Fruit fly (Drosophila melanogaster) whole organism, embryonic: ENCODE data around the gene smash.

Experiments used
- B-H2 ChIP-seq: fragments of 200-800 bp; sonication (Bioruptor generic); optimal IDR thresholded peaks from 2 replicates; lab custom pipeline; 2018; ENCODE audit warnings: missing biosample characterization, mild to moderate bottlenecking, missing genetic modification characterization
- CG11560 ChIP-seq: fragments of 200-800 bp; sonication (Bioruptor generic); IDR thresholded peaks from 3 replicates; pipeline ENCODE4 v1.3.6; 2022; ENCODE audit warnings: missing biosample characterization, missing genetic modification characterization
- CG11695 ChIP-seq: fragments of 200-800 bp; sonication (Bioruptor generic); IDR thresholded peaks from 3 replicates; pipeline ENCODE4 v1.3.6; 2022; ENCODE audit warnings: missing biosample characterization, missing genetic modification characterization
- CG15269 ChIP-seq: fragments of 200-800 bp; sonication (Bioruptor generic); optimal IDR thresholded peaks from 2 replicates; lab custom pipeline; 2018; ENCODE audit warnings: missing biosample characterization, mild to moderate bottlenecking, missing genetic modification characterization, moderate library complexity
- CG15696 ChIP-seq: fragments of 200-800 bp; sonication (Bioruptor generic); optimal IDR thresholded peaks from 2 replicates; lab custom pipeline; 2019; ENCODE audit warnings: missing biosample characterization, mild to moderate bottlenecking, missing genetic modification characterization, moderate library complexity
- CG17361 ChIP-seq: fragments of 200-800 bp; sonication (Bioruptor generic); IDR thresholded peaks from 3 replicates; pipeline ENCODE4 v1.3.6; 2022; ENCODE audit warnings: missing biosample characterization, missing genetic modification characterization
- CG17568 ChIP-seq: fragments of 200-800 bp; sonication (Bioruptor generic); optimal IDR thresholded peaks from 2 replicates; lab custom pipeline; 2018; ENCODE audit warnings: missing biosample characterization, mild to moderate bottlenecking, missing genetic modification characterization, moderate library complexity
- CG2129 ChIP-seq: fragments of 200-800 bp; sonication (Bioruptor generic); IDR thresholded peaks from 2 replicates; pipeline ENCODE4 v1.3.6; 2022; ENCODE audit warnings: missing biosample characterization, missing genetic modification characterization; ENCODE audit not compliant: partially characterized antibody
- CG2199 ChIP-seq: fragments of 200-800 bp; sonication (Bioruptor generic); IDR thresholded peaks from 3 replicates; pipeline ENCODE4 v1.3.6; 2022; ENCODE audit warnings: missing biosample characterization, missing genetic modification characterization
- CG32772 ChIP-seq: fragments of 200-800 bp; sonication (Bioruptor generic); IDR thresholded peaks from 2 replicates; pipeline ENCODE4 v1.3.6; 2022; ENCODE audit warnings: missing biosample characterization, missing genetic modification characterization
- CG34422 ChIP-seq: fragments of 200-800 bp; sonication (Bioruptor generic); IDR thresholded peaks from 3 replicates; pipeline ENCODE4 v1.3.6; 2022; ENCODE audit warnings: missing biosample characterization, missing genetic modification characterization
- CG4424 ChIP-seq: fragments of 200-800 bp; sonication (Bioruptor generic); optimal IDR thresholded peaks from 3 replicates; lab custom pipeline; 2016; ENCODE audit warnings: missing biosample characterization, missing genetic modification characterization
- CG4617 ChIP-seq: fragments of 200-800 bp; sonication (Bioruptor generic); optimal IDR thresholded peaks from 3 replicates; lab custom pipeline; 2016; ENCODE audit warnings: missing biosample characterization, missing genetic modification characterization, borderline replicate concordance
- CG7556 ChIP-seq: fragments of 200-800 bp; sonication (Bioruptor generic); optimal IDR thresholded peaks from 2 replicates; lab custom pipeline; 2017; ENCODE audit warnings: missing biosample characterization, mild to moderate bottlenecking, missing genetic modification characterization
- CG8924 ChIP-seq: fragments of 200-800 bp; optimal IDR thresholded peaks from 3 replicates; lab custom pipeline; 2019; ENCODE audit warnings: missing biosample characterization, mild to moderate bottlenecking, missing genetic modification characterization, moderate library complexity
- CrebB ChIP-seq: fragments of 200-800 bp; sonication (Bioruptor generic); optimal IDR thresholded peaks from 3 replicates; lab custom pipeline; 2018; ENCODE audit warnings: missing biosample characterization, mild to moderate bottlenecking, missing genetic modification characterization
- Dll ChIP-seq: fragments of 200-800 bp; sonication (Bioruptor generic); IDR thresholded peaks from 4 replicates; pipeline ENCODE4 v1.3.6; 2022; ENCODE audit warnings: missing biosample characterization, missing genetic modification characterization; ENCODE audit not compliant: partially characterized antibody
- Dref ChIP-seq: fragments of 200-800 bp; sonication (Bioruptor generic); IDR thresholded peaks from 2 replicates; pipeline ENCODE4 v1.3.6; 2022; ENCODE audit warnings: missing biosample characterization, missing genetic modification characterization
- Fer3 ChIP-seq: fragments of 200-800 bp; sonication (Bioruptor generic); optimal IDR thresholded peaks from 2 replicates; lab custom pipeline; 2018; ENCODE audit warnings: missing biosample characterization, mild to moderate bottlenecking, missing genetic modification characterization, moderate library complexity
- Gsc ChIP-seq: fragments of 200-800 bp; sonication (Bioruptor generic); IDR thresholded peaks from 2 replicates; pipeline ENCODE4 v1.3.6; 2022; ENCODE audit warnings: missing biosample characterization, missing genetic modification characterization
- HLHmδ ChIP-seq: fragments of 200-800 bp; sonication (Bioruptor generic); optimal IDR thresholded peaks from 2 replicates; lab custom pipeline; 2018; ENCODE audit warnings: missing biosample characterization, mild to moderate bottlenecking, missing genetic modification characterization, moderate library complexity
- Lpt ChIP-seq: fragments of >200 bp; optimal IDR thresholded peaks from 2 replicates; lab custom pipeline; 2018; ENCODE audit warnings: missing biosample characterization, missing genetic modification characterization
- Med ChIP-seq: fragments of 200-800 bp; sonication (Bioruptor generic); peaks from one replicate; lab custom pipeline; 2016; ENCODE audit warnings: missing biosample characterization, missing genetic modification characterization, mild to moderate bottlenecking, inconsistent platforms, moderate library complexity
- Oaz ChIP-seq: fragments of 200-800 bp; sonication (Bioruptor generic); IDR thresholded peaks from 2 replicates; pipeline ENCODE4 v1.3.6; 2022; ENCODE audit warnings: missing biosample characterization, missing genetic modification characterization
- Ravus ChIP-seq: fragments of 200-800 bp; sonication (Bioruptor generic); IDR thresholded peaks from 2 replicates; pipeline ENCODE4 v1.3.6; 2022; ENCODE audit warnings: missing biosample characterization, missing genetic modification characterization
- TFAM ChIP-seq: fragments of 200-800 bp; sonication (Bioruptor generic); optimal IDR thresholded peaks from 2 replicates; lab custom pipeline; 2017; ENCODE audit warnings: missing biosample characterization, missing genetic modification characterization, inconsistent platforms
- Xbp1 ChIP-seq: fragments of 200-800 bp; sonication (Bioruptor generic); optimal IDR thresholded peaks from 3 replicates; lab custom pipeline; 2016; ENCODE audit warnings: missing biosample characterization, mild to moderate bottlenecking, missing genetic modification characterization
- ase ChIP-seq: fragments of 200-800 bp; sonication (Bioruptor generic); IDR thresholded peaks from 3 replicates; pipeline ENCODE4 v1.3.6; 2022; ENCODE audit warnings: missing biosample characterization, missing genetic modification characterization
- bab2 ChIP-seq: fragments of 200-800 bp; sonication (Bioruptor generic); optimal IDR thresholded peaks from 2 replicates; lab custom pipeline; 2016; ENCODE audit warnings: missing biosample characterization, missing genetic modification characterization
- bowl ChIP-seq: fragments of 200-800 bp; sonication (Bioruptor generic); IDR thresholded peaks from 2 replicates; pipeline ENCODE4 v1.3.6; 2022; ENCODE audit warnings: missing biosample characterization, missing genetic modification characterization
- btn ChIP-seq: fragments of 200-800 bp; sonication (Bioruptor generic); optimal IDR thresholded peaks from 2 replicates; lab custom pipeline; 2016; ENCODE audit warnings: missing biosample characterization, missing genetic modification characterization
- cato ChIP-seq: fragments of 200-800 bp; sonication (Bioruptor generic); optimal IDR thresholded peaks from 2 replicates; lab custom pipeline; 2016; ENCODE audit warnings: missing biosample characterization, missing genetic modification characterization, borderline replicate concordance
- cg ChIP-seq: fragments of 200-800 bp; sonication (Bioruptor generic); optimal IDR thresholded peaks from 3 replicates; lab custom pipeline; 2019; ENCODE audit warnings: missing biosample characterization, mild to moderate bottlenecking, missing genetic modification characterization, moderate library complexity
- chinmo ChIP-seq: fragments of 200-800 bp; sonication (Bioruptor generic); IDR thresholded peaks from 4 replicates; pipeline ENCODE4 v1.3.6; 2022; ENCODE audit warnings: missing biosample characterization, missing genetic modification characterization; ENCODE audit not compliant: partially characterized antibody
- ci ChIP-seq: fragments of 200-800 bp; sonication (Bioruptor generic); IDR thresholded peaks from 3 replicates; pipeline ENCODE4 v1.3.6; 2022; ENCODE audit warnings: missing biosample characterization, missing genetic modification characterization
- da ChIP-seq: fragments of 200-800 bp; sonication (Bioruptor generic); optimal IDR thresholded peaks from 2 replicates; lab custom pipeline; 2016; ENCODE audit warnings: missing biosample characterization, missing genetic modification characterization
- dpn ChIP-seq, 2 experiments: fragments of 200-800 bp; sonication (Bioruptor generic); optimal IDR thresholded peaks; 3 replicates each; lab custom pipeline; 2016; ENCODE audit warnings: missing biosample characterization in 2 of 2, missing genetic modification characterization in 2 of 2
- esg ChIP-seq: fragments of 200-800 bp; sonication (Bioruptor generic); conservative IDR thresholded peaks from 2 replicates; pipeline ENCODE4 v1.3.6; 2022; ENCODE audit warnings: missing biosample characterization, missing genetic modification characterization
- klu ChIP-seq: fragments of 200-800 bp; sonication (Bioruptor generic); IDR thresholded peaks from 2 replicates; pipeline ENCODE4 v1.3.6; 2022; ENCODE audit warnings: missing biosample characterization, missing genetic modification characterization
- lab ChIP-seq: fragments of 200-800 bp; sonication (Bioruptor generic); optimal IDR thresholded peaks from 3 replicates; lab custom pipeline; 2017; ENCODE audit warnings: missing biosample characterization, missing genetic modification characterization, mild to moderate bottlenecking, moderate library complexity, missing genetic modification reagents
- maf-S ChIP-seq: fragments of 200-800 bp; sonication (Bioruptor generic); optimal IDR thresholded peaks from 2 replicates; lab custom pipeline; 2016; ENCODE audit warnings: missing biosample characterization, missing genetic modification characterization
- otp ChIP-seq: fragments of 200-800 bp; sonication (Bioruptor generic); IDR thresholded peaks from 3 replicates; pipeline ENCODE4, ENCODE4 v1.3.6; 2022; ENCODE audit warnings: missing biosample characterization, missing genetic modification characterization
- scrt ChIP-seq: fragments of 200-800 bp; sonication (Bioruptor generic); optimal IDR thresholded peaks from 2 replicates; lab custom pipeline; 2018; ENCODE audit warnings: missing biosample characterization, mild to moderate bottlenecking, missing genetic modification characterization, moderate library complexity
- sd ChIP-seq: fragments of 200-800 bp; sonication (Bioruptor generic); optimal IDR thresholded peaks from 3 replicates; lab custom pipeline; 2018; ENCODE audit warnings: missing biosample characterization, mild to moderate bottlenecking, missing genetic modification characterization, moderate library complexity
- seq ChIP-seq: fragments of 200-800 bp; sonication (Bioruptor generic); IDR thresholded peaks from 2 replicates; pipeline ENCODE4 v1.3.6; 2022; ENCODE audit warnings: missing biosample characterization, missing genetic modification characterization
- slbo ChIP-seq: fragments of 200-800 bp; sonication (Bioruptor generic); IDR thresholded peaks from 2 replicates; pipeline ENCODE4 v1.3.6; 2022; ENCODE audit warnings: missing biosample characterization, missing genetic modification characterization
- tin ChIP-seq: fragments of 200-800 bp; sonication (Bioruptor generic); optimal IDR thresholded peaks from 3 replicates; lab custom pipeline; 2016; ENCODE audit warnings: missing biosample characterization, missing genetic modification characterization
- wdn ChIP-seq: fragments of 200-800 bp; sonication (Bioruptor generic); IDR thresholded peaks from 2 replicates; pipeline ENCODE4 v1.3.6; 2022; ENCODE audit warnings: missing biosample characterization, missing genetic modification characterization
- zfh1 ChIP-seq: fragments of 200-800 bp; sonication (Bioruptor generic); IDR thresholded peaks from 3 replicates; pipeline ENCODE4 v1.3.6; 2022; ENCODE audit warnings: missing biosample characterization, missing genetic modification characterization

smash gene

DNA sequence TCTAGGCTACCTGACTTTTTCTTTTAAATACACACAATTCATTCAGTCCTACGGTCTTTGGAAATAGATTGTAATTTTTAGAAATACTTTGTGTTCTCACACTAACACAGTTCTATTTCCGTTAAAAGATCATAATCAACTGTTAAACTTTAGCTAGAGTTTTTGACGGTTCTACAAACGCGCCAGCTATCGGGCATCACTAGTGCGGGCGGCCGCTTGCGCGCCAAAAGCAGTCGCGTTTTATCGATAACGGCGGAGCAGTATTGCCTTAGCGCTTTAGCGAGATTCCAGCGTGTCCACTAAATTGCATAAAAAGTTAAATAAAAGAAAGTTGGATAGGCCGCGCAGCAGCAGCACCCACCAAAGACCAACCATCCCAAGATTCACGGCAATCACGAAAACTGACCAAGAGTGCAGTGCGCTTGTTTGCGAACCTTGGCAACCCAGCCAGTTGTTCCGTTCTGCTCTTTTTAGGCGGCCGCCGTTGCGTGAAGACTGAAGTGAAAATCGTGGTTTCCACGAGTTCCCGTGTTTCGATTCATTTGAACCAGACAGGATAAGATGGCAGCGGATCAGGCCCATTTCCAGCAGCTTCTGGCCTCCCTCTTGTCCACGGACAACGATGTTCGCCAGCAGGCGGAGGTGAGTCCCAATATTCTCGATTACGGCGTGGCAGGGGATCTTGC, 10.1 kb upstream of the smash start, which contains the start of gene Karybeta3 (continued):
- TF ChIP-seq cato (GFP tag; lab: Kevin White, UChicago) (peak; percentile 28), CG4424 (GFP tag; lab: Kevin White, UChicago) (peak; percentile 72), Dll (GFP tag; lab: Robert Waterston, UW) (peak; percentile 73), Dref (GFP tag; lab: Robert Waterston, UW) (peak; percentile 89), Oaz (GFP tag; lab: Robert Waterston, UW) (0 out of 2 replicates have a peak, but pooled peaks have one; percentile 35), cg (GFP tag; lab: Kevin White, UChicago) (no peak), ci (GFP tag; lab: Robert Waterston, UW) (peak; percentile 92), Xbp1 (peak; percentile 82), CG11695 (GFP tag; lab: Robert Waterston, UW) (peak; percentile 62; the same call in 1 of the 3 replicates), slbo (peak; percentile 78), esg (peak; percentile 54; the same call in 1 of the 2 replicates), CG4617 (GFP tag; lab: Kevin White, UChicago) (peak; percentile 82), CG2199 (GFP tag; lab: Robert Waterston, UW) (peak; percentile 50; the same call in 1 of the 3 replicates), TFAM (GFP tag; lab: Kevin White, UChicago) (peak; percentile 36), CG34422 (GFP tag; lab: Robert Waterston, UW) (peak; percentile 87), da (GFP tag; lab: Kevin White, UChicago) (no peak), CG17361 (GFP tag; lab: Robert Waterston, UW) (peak; percentile 56), Ravus (no peak; the same call in 1 of the 2 replicates), seq (GFP tag; lab: Robert Waterston, UW) (peak; percentile 65), B-H2 (GFP tag; lab: Kevin White, UChicago) (peak; percentile 76), Med (GFP tag; lab: Kevin White, UChicago) (peak; percentile 98), Lpt (GFP tag; lab: Kevin White, UChicago) (no peak), bowl (no peak), HLHmδ (peak; percentile 15), CG32772 (GFP tag; lab: Robert Waterston, UW) (peak; percentile 44), lab (GFP tag; lab: Kevin White, UChicago) (no peak), zfh1 (GFP tag; lab: Robert Waterston, UW) (peak; percentile 84), Fer3 (peak; percentile 66), sd (tag; lab: Kevin White, UChicago) (peak; percentile 50), CG2129 (GFP tag; lab: Robert Waterston, UW) (no peak), CG8924 (tag; lab: Kevin White, UChicago) (peak; percentile 46), CG15269 (tag; lab: Kevin White, UChicago) (peak; percentile 64), maf-S (GFP tag; lab: Kevin White, UChicago) (peak; percentile 86), klu (no peak), wdn (GFP tag; lab: Robert Waterston, UW) (peak; percentile 71), tin (GFP tag; lab: Kevin White, UChicago) (peak; percentile 76), CrebB (peak; percentile 69), CG17568 (no peak), CG15696 (tag; lab: Kevin White, UChicago) (peak; percentile 5), scrt (GFP tag; lab: Kevin White, UChicago) (peak; percentile 34), dpn (GFP tag; optimal IDR thresholded peaks at IDR 0.05; lab: Kevin White, UChicago) (peak; percentile 64 to 83), ase (GFP tag; lab: Robert Waterston, UW) (peak; percentile 68; the same call in 1 of the 3 replicates), btn (GFP tag; lab: Kevin White, UChicago) (peak; percentile 76), CG11560 (tag; lab: Robert Waterston, UW) (peak; percentile 46; the same call in 1 of the 3 replicates), bab2 (GFP tag; lab: Kevin White, UChicago) (peak; percentile 82), otp (GFP tag; lab: Robert Waterston, UW) (peak; percentile 55; the same call in 2 of the 3 replicates), Gsc (GFP tag; lab: Robert Waterston, UW) (no peak), chinmo (peak; percentile 58; the same call in 1 of the 4 replicates), CG7556 (GFP tag; lab: Kevin White, UChicago) (peak; percentile 41)
